Fruit fly (Drosophila melanogaster) whole organism, embryonic: ENCODE results near the gene snky.

ENCODE experiments used
- Ada2b ChIP-seq: fragments of 200-800 bp; sonication (Bioruptor generic); IDR thresholded peaks from 2 replicates; pipeline ENCODE4 v1.3.6; 2022; ENCODE audit warnings: missing biosample characterization, missing genetic modification characterization
- Antp ChIP-seq: fragments of 200-800 bp; sonication (Bioruptor generic); optimal IDR thresholded peaks from 3 replicates; lab custom pipeline; 2016; ENCODE audit warnings: missing biosample characterization, missing genetic modification characterization
- CG10431 ChIP-seq: fragments of 200-800 bp; sonication (Bioruptor generic); optimal IDR thresholded peaks from 3 replicates; lab custom pipeline; 2018; ENCODE audit warnings: missing biosample characterization, mild to moderate bottlenecking, missing genetic modification characterization
- CG11085 ChIP-seq: fragments of 200-800 bp; sonication (Bioruptor generic); IDR thresholded peaks from 2 replicates; pipeline ENCODE4 v1.3.6; 2022; ENCODE audit warnings: missing biosample characterization, missing genetic modification characterization
- CG11695 ChIP-seq: fragments of 200-800 bp; sonication (Bioruptor generic); IDR thresholded peaks from 3 replicates; pipeline ENCODE4 v1.3.6; 2022; ENCODE audit warnings: missing biosample characterization, missing genetic modification characterization
- CG12219 ChIP-seq: fragments of 200-800 bp; sonication (Bioruptor generic); optimal IDR thresholded peaks from 3 replicates; lab custom pipeline; 2018; ENCODE audit warnings: missing biosample characterization, mild to moderate bottlenecking, missing genetic modification characterization
- CG1233 ChIP-seq: fragments of 200-800 bp; sonication (Bioruptor generic); optimal IDR thresholded peaks from 4 replicates; lab custom pipeline; 2018; ENCODE audit warnings: missing biosample characterization, mild to moderate bottlenecking, missing genetic modification characterization
- CG13123 ChIP-seq: fragments of 200-800 bp; sonication (Bioruptor generic); optimal IDR thresholded peaks from 2 replicates; lab custom pipeline; 2016; ENCODE audit warnings: missing biosample characterization, missing genetic modification characterization
- CG13624 ChIP-seq: fragments of 200-800 bp; sonication (Bioruptor generic); optimal IDR thresholded peaks from 2 replicates; lab custom pipeline; 2016; ENCODE audit warnings: missing biosample characterization, missing genetic modification characterization
- CG14014 ChIP-seq: fragments of 200-800 bp; sonication (Bioruptor generic); IDR thresholded peaks from 2 replicates; pipeline ENCODE4 v1.3.6; 2022; ENCODE audit warnings: missing biosample characterization, missing genetic modification characterization
- CG15514 ChIP-seq: fragments of 200-800 bp; sonication (Bioruptor generic); optimal IDR thresholded peaks from 3 replicates; lab custom pipeline; 2017; ENCODE audit warnings: missing biosample characterization, missing genetic modification characterization, mild to moderate bottlenecking, moderate library complexity, missing genetic modification reagents
- CG15696 ChIP-seq: fragments of 200-800 bp; sonication (Bioruptor generic); optimal IDR thresholded peaks from 2 replicates; lab custom pipeline; 2019; ENCODE audit warnings: missing biosample characterization, mild to moderate bottlenecking, missing genetic modification characterization, moderate library complexity
- CG17361 ChIP-seq: fragments of 200-800 bp; sonication (Bioruptor generic); IDR thresholded peaks from 3 replicates; pipeline ENCODE4 v1.3.6; 2022; ENCODE audit warnings: missing biosample characterization, missing genetic modification characterization
- CG17385 ChIP-seq: fragments of 200-800 bp; sonication (Bioruptor generic); optimal IDR thresholded peaks from 3 replicates; lab custom pipeline; 2018; ENCODE audit warnings: missing biosample characterization, mild to moderate bottlenecking, missing genetic modification characterization
- CG18262 ChIP-seq: fragments of 200-800 bp; optimal IDR thresholded peaks from 3 replicates; lab custom pipeline; 2019; ENCODE audit warnings: missing biosample characterization, mild to moderate bottlenecking, missing genetic modification characterization, moderate library complexity
- CG2129 ChIP-seq: fragments of 200-800 bp; sonication (Bioruptor generic); IDR thresholded peaks from 2 replicates; pipeline ENCODE4 v1.3.6; 2022; ENCODE audit warnings: missing biosample characterization, missing genetic modification characterization; ENCODE audit not compliant: partially characterized antibody
- CG3065 ChIP-seq: fragments of 200-800 bp; sonication (Bioruptor generic); optimal IDR thresholded peaks from 2 replicates; lab custom pipeline; 2016; ENCODE audit warnings: missing biosample characterization, missing genetic modification characterization
- CG4854 ChIP-seq: fragments of 200-800 bp; sonication (Bioruptor generic); optimal IDR thresholded peaks from 2 replicates; lab custom pipeline; 2016; ENCODE audit warnings: missing biosample characterization, missing genetic modification characterization, inconsistent platforms
- CG5245 ChIP-seq: fragments of 200-800 bp; sonication (Bioruptor generic); optimal IDR thresholded peaks from 3 replicates; lab custom pipeline; 2016; ENCODE audit warnings: missing biosample characterization, missing genetic modification characterization
- CG7372 ChIP-seq: fragments of 200-800 bp; sonication (Bioruptor generic); IDR thresholded peaks from 2 replicates; pipeline ENCODE4 v1.3.6; 2022; ENCODE audit warnings: missing biosample characterization, missing genetic modification characterization
- CG7963 ChIP-seq: fragments of 200-800 bp; sonication (Bioruptor generic); IDR thresholded peaks from 3 replicates; pipeline ENCODE4 v1.3.6; 2022; ENCODE audit warnings: missing biosample characterization, missing genetic modification characterization; ENCODE audit not compliant: partially characterized antibody
- CG8388 ChIP-seq: fragments of 200-800 bp; sonication (Bioruptor generic); optimal IDR thresholded peaks from 2 replicates; lab custom pipeline; 2019; ENCODE audit warnings: missing biosample characterization, mild to moderate bottlenecking, missing genetic modification characterization, moderate library complexity
- CG9932 ChIP-seq: fragments of 200-800 bp; sonication (Bioruptor generic); IDR thresholded peaks from 2 replicates; pipeline ENCODE4 v1.3.6; 2022; ENCODE audit warnings: missing biosample characterization, missing genetic modification characterization
- CTCF ChIP-seq: fragments of 200-800 bp; sonication (Bioruptor generic); optimal IDR thresholded peaks from 2 replicates; lab custom pipeline; 2017; ENCODE audit warnings: missing biosample characterization, mild to moderate bottlenecking, missing genetic modification characterization, moderate library complexity
- D19A ChIP-seq: fragments of 200-800 bp; optimal IDR thresholded peaks from 3 replicates; lab custom pipeline; 2019; ENCODE audit warnings: missing biosample characterization, mild to moderate bottlenecking, missing genetic modification characterization, moderate library complexity
- E2f1 ChIP-seq: fragments of 200-800 bp; sonication (Bioruptor generic); IDR thresholded peaks from 2 replicates; pipeline ENCODE4 v1.3.6; 2022; ENCODE audit warnings: missing biosample characterization, missing genetic modification characterization
- GATAe ChIP-seq: fragments of 200-800 bp; sonication (Bioruptor generic); conservative IDR thresholded peaks from 2 replicates; pipeline ENCODE4 v1.3.6; 2022; ENCODE audit warnings: missing biosample characterization, missing genetic modification characterization
- HmgZ ChIP-seq: fragments of 200-800 bp; sonication (Bioruptor generic); optimal IDR thresholded peaks from 2 replicates; lab custom pipeline; 2018; ENCODE audit warnings: missing biosample characterization, mild to moderate bottlenecking, missing genetic modification characterization
- Lpt ChIP-seq: fragments of >200 bp; optimal IDR thresholded peaks from 2 replicates; lab custom pipeline; 2018; ENCODE audit warnings: missing biosample characterization, missing genetic modification characterization
- Mrtf ChIP-seq: fragments of 200-800 bp; sonication (Bioruptor generic); IDR thresholded peaks from 3 replicates; pipeline ENCODE4 v1.3.6; 2022; ENCODE audit warnings: missing biosample characterization, missing genetic modification characterization
- NC2α ChIP-seq: fragments of 200-800 bp; sonication (Bioruptor generic); optimal IDR thresholded peaks from 2 replicates; lab custom pipeline; 2016; ENCODE audit warnings: missing biosample characterization, missing genetic modification characterization
- aop ChIP-seq: fragments of 200-800 bp; sonication (Bioruptor generic); IDR thresholded peaks from 2 replicates; pipeline ENCODE4 v1.3.6; 2022; ENCODE audit warnings: missing biosample characterization, missing genetic modification characterization
- cg ChIP-seq: fragments of 200-800 bp; sonication (Bioruptor generic); optimal IDR thresholded peaks from 3 replicates; lab custom pipeline; 2019; ENCODE audit warnings: missing biosample characterization, mild to moderate bottlenecking, missing genetic modification characterization, moderate library complexity
- dati ChIP-seq: fragments of 200-800 bp; sonication (Bioruptor generic); IDR thresholded peaks from 2 replicates; pipeline ENCODE4 v1.3.6; 2022; ENCODE audit warnings: missing biosample characterization, missing genetic modification characterization
- disco-r ChIP-seq: fragments of 200-800 bp; sonication (Bioruptor generic); optimal IDR thresholded peaks from 2 replicates; lab custom pipeline; 2016; ENCODE audit warnings: missing biosample characterization, missing genetic modification characterization
- ewg ChIP-seq: fragments of 200-800 bp; sonication (Bioruptor generic); optimal IDR thresholded peaks from 3 replicates; lab custom pipeline; 2017; ENCODE audit warnings: mild to moderate bottlenecking, missing biosample characterization, missing genetic modification reagents, missing genetic modification characterization
- fd3F ChIP-seq: fragments of 200-800 bp; sonication (Bioruptor generic); optimal IDR thresholded peaks from 2 replicates; lab custom pipeline; 2018; ENCODE audit warnings: missing biosample characterization, mild to moderate bottlenecking, missing genetic modification characterization, moderate library complexity
- hb ChIP-seq: fragments of 200-800 bp; sonication (Bioruptor generic); IDR thresholded peaks from 3 replicates; pipeline ENCODE4 v1.3.6; 2022; ENCODE audit warnings: missing biosample characterization, missing genetic modification characterization; ENCODE audit not compliant: partially characterized antibody
- her ChIP-seq: fragments of 200-800 bp; sonication (Bioruptor generic); optimal IDR thresholded peaks from 2 replicates; lab custom pipeline; 2016; ENCODE audit warnings: missing biosample characterization, missing genetic modification characterization
- inv ChIP-seq: fragments of 200-800 bp; sonication (Bioruptor generic); IDR thresholded peaks from 2 replicates; pipeline ENCODE4 v1.3.6; 2022; ENCODE audit warnings: missing biosample characterization, missing genetic modification characterization; ENCODE audit not compliant: partially characterized antibody
- kni ChIP-seq: fragments of 200-800 bp; sonication (Bioruptor generic); optimal IDR thresholded peaks from 3 replicates; lab custom pipeline; 2017; ENCODE audit warnings: mild to moderate bottlenecking, missing biosample characterization, missing genetic modification reagents, missing genetic modification characterization
- lmd ChIP-seq: fragments of 200-800 bp; sonication (Bioruptor generic); IDR thresholded peaks from 2 replicates; pipeline ENCODE4 v1.3.6; 2022; ENCODE audit warnings: missing biosample characterization, missing genetic modification characterization
- mam ChIP-seq: fragments of 200-800 bp; sonication (Bioruptor generic); optimal IDR thresholded peaks from 3 replicates; lab custom pipeline; 2016; ENCODE audit warnings: missing biosample characterization, missing genetic modification characterization
- mirr ChIP-seq: fragments of 200-800 bp; sonication (Bioruptor generic); optimal IDR thresholded peaks from 3 replicates; lab custom pipeline; 2018; ENCODE audit warnings: missing biosample characterization, mild to moderate bottlenecking, missing genetic modification characterization
- onecut ChIP-seq: fragments of 200-800 bp; sonication (Bioruptor generic); IDR thresholded peaks from 2 replicates; pipeline ENCODE4 v1.3.6; 2022; ENCODE audit warnings: missing biosample characterization, missing genetic modification characterization
- ranshi ChIP-seq: fragments of 200-800 bp; sonication (Bioruptor generic); IDR thresholded peaks from 2 replicates; pipeline ENCODE4 v1.3.6; 2022; ENCODE audit warnings: missing biosample characterization, missing genetic modification characterization
- salm ChIP-seq: fragments of 200-800 bp; sonication (Bioruptor generic); optimal IDR thresholded peaks from 2 replicates; lab custom pipeline; 2018; ENCODE audit warnings: missing biosample characterization, mild to moderate bottlenecking, missing genetic modification characterization
- slp2 ChIP-seq: fragments of 200-800 bp; sonication (Bioruptor generic); optimal IDR thresholded peaks from 2 replicates; lab custom pipeline; 2016; ENCODE audit warnings: missing biosample characterization, missing genetic modification characterization
- tup ChIP-seq: fragments of 200-800 bp; sonication (Bioruptor generic); optimal IDR thresholded peaks from 2 replicates; lab custom pipeline; 2016; ENCODE audit warnings: missing biosample characterization, mild to moderate bottlenecking, missing genetic modification characterization, moderate library complexity
- unpg ChIP-seq: fragments of 200-800 bp; sonication (Bioruptor generic); optimal IDR thresholded peaks from 3 replicates; lab custom pipeline; 2018; ENCODE audit warnings: missing biosample characterization, mild to moderate bottlenecking, missing genetic modification characterization, moderate library complexity
- vfl ChIP-seq: fragments of 200-800 bp; sonication (Bioruptor generic); optimal IDR thresholded peaks from 2 replicates; lab custom pipeline; 2016; ENCODE audit warnings: missing biosample characterization, missing genetic modification characterization
- zen ChIP-seq: fragments of 200-800 bp; sonication (Bioruptor generic); optimal IDR thresholded peaks from 3 replicates; lab custom pipeline; 2018; ENCODE audit warnings: missing biosample characterization, mild to moderate bottlenecking, missing genetic modification characterization, moderate library complexity

snky gene

DNA sequence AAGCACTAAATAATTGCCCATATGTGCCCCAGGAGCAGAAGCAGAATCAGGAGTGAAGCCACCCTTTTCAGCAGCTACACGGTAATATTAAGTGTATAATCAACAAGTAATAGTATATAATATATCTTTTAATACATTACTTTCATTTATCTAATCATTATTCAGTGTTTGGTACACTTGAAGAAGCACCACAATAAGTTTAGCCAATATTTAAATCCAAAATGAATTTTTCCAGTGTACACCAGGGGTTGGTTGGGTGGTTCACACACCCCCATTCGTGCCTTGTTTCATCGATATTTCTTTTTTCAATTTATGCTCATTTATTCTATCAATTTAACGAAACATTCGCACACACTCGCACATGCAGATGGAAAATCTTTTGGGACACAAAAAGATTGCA is 23.3 kb downstream of the snky start (continued):
- TF ChIP-seq CG9932 (GFP tag; lab: Robert Waterston, UW): no peak
- TF ChIP-seq ranshi (GFP tag; lab: Robert Waterston, UW): peak; percentile 16; the same call in 1 of the 2 replicates
- no peak for TF ChIP-seq mam
- TF ChIP-seq CG5245 (GFP tag; lab: Kevin White, UChicago): peak; percentile 42
- peak; percentile 20; the same call in 2 of the 3 replicates for TF ChIP-seq Mrtf (GFP tag; lab: Robert Waterston, UW)
- TF ChIP-seq CG13123 (GFP tag; lab: Kevin White, UChicago): no peak
- peak; percentile 22 for TF ChIP-seq tup
- TF ChIP-seq CG4854: no peak
- no peak for TF ChIP-seq Lpt (GFP tag; lab: Kevin White, UChicago)
- TF ChIP-seq inv (GFP tag; lab: Robert Waterston, UW): no peak
- TF ChIP-seq CG17361 (GFP tag; lab: Robert Waterston, UW): peak; percentile 59; the same call in 1 of the 3 replicates
- TF ChIP-seq CG13624: no peak
- peak; percentile 25; the same call in 1 of the 2 replicates for TF ChIP-seq Ada2b (GFP tag; lab: Robert Waterston, UW)
- TF ChIP-seq CG15514: peak; percentile 34
- no peak for TF ChIP-seq CG3065 (GFP tag; lab: Kevin White, UChicago)
- no peak for TF ChIP-seq GATAe (GFP tag; lab: Robert Waterston, UW)
- TF ChIP-seq dati (GFP tag; lab: Robert Waterston, UW): no peak
- no peak for TF ChIP-seq CG2129 (GFP tag; lab: Robert Waterston, UW)
- TF ChIP-seq fd3F (GFP tag; lab: Kevin White, UChicago): no peak
- TF ChIP-seq zen (tag; lab: Kevin White, UChicago): no peak
- no peak for TF ChIP-seq CG7372
- no peak for TF ChIP-seq disco-r (GFP tag; lab: Kevin White, UChicago)
- no peak for TF ChIP-seq cg (GFP tag; lab: Kevin White, UChicago)
- TF ChIP-seq hb (GFP tag; lab: Robert Waterston, UW): no peak
- TF ChIP-seq CG14014 (GFP tag; lab: Robert Waterston, UW): peak; percentile 35; the same call in 1 of the 2 replicates
- TF ChIP-seq CG8388 (GFP tag; lab: Kevin White, UChicago): peak; percentile 59
- peak; percentile 79 for TF ChIP-seq CG18262 (tag; lab: Kevin White, UChicago)
- TF ChIP-seq CTCF (GFP tag; lab: Kevin White, UChicago): no peak
- no peak for TF ChIP-seq HmgZ (tag; lab: Kevin White, UChicago)
- peak; percentile 55 for TF ChIP-seq unpg
- TF ChIP-seq kni (GFP tag; lab: Kevin White, UChicago): no peak
- no peak for TF ChIP-seq slp2
- TF ChIP-seq CG12219 (GFP tag; lab: Kevin White, UChicago): no peak
- TF ChIP-seq NC2α (GFP tag; lab: Kevin White, UChicago): no peak
- TF ChIP-seq onecut (GFP tag; lab: Robert Waterston, UW): peak; percentile 56
- TF ChIP-seq mirr (GFP tag; lab: Kevin White, UChicago): no peak
- TF ChIP-seq CG1233 (GFP tag; lab: Kevin White, UChicago): no peak
- TF ChIP-seq CG17385: peak; percentile 42
- 0 out of 3 replicates have a peak, but pooled peaks have one; percentile 12 for TF ChIP-seq CG11695 (GFP tag; lab: Robert Waterston, UW)
- TF ChIP-seq CG11085: no peak
- peak; percentile 40 for TF ChIP-seq ewg
- TF ChIP-seq D19A (tag; lab: Kevin White, UChicago): peak; percentile 66
- TF ChIP-seq lmd (GFP tag; lab: Robert Waterston, UW): peak; percentile 49
- TF ChIP-seq CG7963 (GFP tag; lab: Robert Waterston, UW): no peak
- no peak for TF ChIP-seq her (GFP tag; lab: Kevin White, UChicago)
- no peak for TF ChIP-seq CG15696
- no peak for TF ChIP-seq aop (GFP tag; lab: Robert Waterston, UW)
- no peak for TF ChIP-seq Antp
- no peak for TF ChIP-seq vfl (GFP tag; lab: Kevin White, UChicago)
- no peak for TF ChIP-seq salm (tag; lab: Kevin White, UChicago)
- TF ChIP-seq CG10431 (GFP tag; lab: Kevin White, UChicago): no peak
- TF ChIP-seq E2f1 (GFP tag; lab: Robert Waterston, UW): peak; percentile 57
